Fruit fly (Drosophila melanogaster) S2 (cell line): ENCODE data around the gene fabp.

Experiments
- CG8478 ChIP-seq: fragments of >200 bp; optimal IDR thresholded peaks from 2 replicates; lab custom pipeline; 2018
- CTCF ChIP-seq, 2 experiments: fragments of >200 bp; optimal IDR thresholded peaks; 2 replicates each; lab custom pipeline; 2018

Gene fabp

DNA sequence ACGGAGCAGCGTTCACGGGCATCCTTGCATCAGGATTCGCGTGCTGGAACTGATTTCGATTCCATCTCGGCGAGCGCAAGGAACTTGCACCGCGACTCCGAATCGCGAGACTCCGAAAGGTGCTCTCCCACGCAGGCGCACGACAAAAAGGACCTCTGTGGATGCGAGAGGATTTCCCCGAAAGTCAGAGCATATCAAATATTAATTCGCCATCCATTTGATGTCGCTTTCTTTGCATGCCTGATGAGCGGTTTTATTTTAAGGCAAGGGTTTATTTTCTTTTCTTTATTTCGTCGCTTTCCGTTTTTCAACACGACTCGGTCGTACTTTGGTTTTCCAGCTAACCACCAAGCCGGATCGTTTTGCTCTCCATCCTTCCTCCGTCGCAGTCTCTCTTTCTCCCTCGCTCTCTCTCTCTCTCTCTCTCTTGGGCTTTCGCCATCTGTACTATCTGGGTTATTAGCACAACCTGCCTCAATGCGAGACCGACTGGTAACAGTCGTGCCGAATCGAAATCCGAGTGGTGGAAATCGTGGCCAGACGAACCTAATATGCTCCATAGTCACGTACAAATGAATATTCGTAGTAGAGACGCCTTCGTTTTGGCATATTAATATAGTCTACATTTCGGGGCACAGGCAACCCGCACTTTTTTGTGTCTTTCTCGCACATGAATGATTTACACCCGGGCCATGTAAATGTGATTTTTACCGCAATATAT, 23.8 kb downstream of the fabp start, which contains the start of gene dpr4:
Gene dpr4 (minus strand): TSS at position 51 of the 721 bp plus-strand sequence.
- TF ChIP-seq CTCF (optimal IDR thresholded peaks at IDR 0.05; lab: Kevin White, UChicago) (no peak), CG8478 (lab: Kevin White, UChicago) (no peak)

DNA sequence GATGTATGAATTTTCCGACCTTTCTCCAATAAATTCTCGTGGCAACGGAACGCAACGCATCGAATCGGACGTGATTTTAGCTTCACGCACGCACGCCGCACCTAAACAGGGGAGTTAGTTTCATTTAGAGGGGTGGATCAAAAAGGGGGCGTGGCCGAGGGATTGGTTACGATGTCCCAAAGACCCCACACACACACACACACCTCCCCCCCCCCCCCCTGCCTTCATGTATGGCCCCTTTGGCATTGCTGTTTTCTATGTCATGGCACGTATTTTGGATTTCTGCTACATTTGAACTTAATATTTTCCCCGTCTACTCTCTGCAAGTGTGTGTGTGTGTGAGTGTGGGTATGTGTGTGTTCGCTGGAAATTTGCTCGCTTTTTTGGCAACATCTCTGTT, 35.0 kb downstream of the fabp start:
- no peak for TF ChIP-seq CG8478 (lab: Kevin White, UChicago)
- TF ChIP-seq CTCF (optimal IDR thresholded peaks at IDR 0.05; lab: Kevin White, UChicago) = no peak
